Fruit fly (Drosophila melanogaster): ENCODE results near the gene RPA2.

- no peak for TF ChIP-seq fd59A (GFP tag; optimal IDR thresholded peaks at IDR 0.05)
- no peak for TF ChIP-seq CG10669 (GFP tag; optimal IDR thresholded peaks at IDR 0.05)
- no peak for TF ChIP-seq CG34406 (GFP tag; optimal IDR thresholded peaks at IDR 0.05)
- TF ChIP-seq Ets21C (GFP tag; optimal IDR thresholded peaks at IDR 0.05), result no peak
Measured at dm6 chr2L:20925975-20926374, at the start of gene RPA2.
